Worm (Caenorhabditis elegans) whole organism, L3 larva: ENCODE measurements around the gene cdh-3.

Experiments
- R02D3.7 ChIP-seq: fragments of 150-350 bp; optimal IDR thresholded peaks from 2 replicates; lab custom pipeline; 2014; ENCODE audit warnings: missing biosample characterization, missing genetic modification characterization
- ZK546.5 ChIP-seq: sonication (generic microtip); optimal IDR thresholded peaks from 2 replicates; lab custom pipeline; 2017; ENCODE audit warnings: missing biosample characterization, missing genetic modification characterization
- aly-2 ChIP-seq: fragments of 150-350 bp; optimal IDR thresholded peaks from 2 replicates; lab custom pipeline; 2014; ENCODE audit warnings: missing biosample characterization, missing genetic modification characterization
- ama-1 ChIP-seq: fragments of 150-350 bp; optimal IDR thresholded peaks from 2 replicates; lab custom pipeline; 2018
- ceh-16 ChIP-seq: sonication (generic microtip); optimal IDR thresholded peaks from 2 replicates; lab custom pipeline; 2017; ENCODE audit warnings: missing biosample characterization, missing genetic modification characterization
- ceh-28 ChIP-seq: fragments of 150-350 bp; optimal IDR thresholded peaks from 2 replicates; lab custom pipeline; 2014; ENCODE audit warnings: missing biosample characterization, missing genetic modification reagents, missing genetic modification characterization
- ceh-82 ChIP-seq: fragments of 150-350 bp; optimal IDR thresholded peaks from 2 replicates; lab custom pipeline; 2014; ENCODE audit warnings: missing biosample characterization, missing genetic modification characterization
- daf-12 ChIP-seq: fragments of 150-350 bp; optimal IDR thresholded peaks from 2 replicates; lab custom pipeline; 2014; ENCODE audit warnings: missing biosample characterization, missing genetic modification reagents, missing genetic modification characterization
- egl-27 ChIP-seq: sonication (generic microtip); optimal IDR thresholded peaks from 4 replicates; lab custom pipeline; 2017; ENCODE audit warnings: missing biosample characterization, missing genetic modification reagents, missing genetic modification characterization
- egl-5 ChIP-seq: fragments of 150-350 bp; optimal IDR thresholded peaks from 2 replicates; lab custom pipeline; 2017; ENCODE audit warnings: missing biosample characterization, missing genetic modification reagents, missing genetic modification characterization, inconsistent platforms
- elt-2 ChIP-seq: sonication (generic microtip); optimal IDR thresholded peaks from 2 replicates; lab custom pipeline; 2016; ENCODE audit warnings: missing genetic modification reagents, mild to moderate bottlenecking, missing genetic modification characterization, missing compliant biosample characterization
- elt-3 ChIP-seq, 3 experiments: fragments of 150-350 bp in 1 of 3; sonication (generic microtip) in 2 of 3; optimal IDR thresholded peaks; 2 replicates in 2 of 3; 4 replicates in 1 of 3; lab custom pipeline; 2014 to 2017; ENCODE audit warnings: missing biosample characterization in 3 of 3, missing genetic modification characterization in 3 of 3
- eor-1 ChIP-seq, 2 experiments: fragments of 150-350 bp; optimal IDR thresholded peaks; 2 replicates each; lab custom pipeline; 2014 to 2018; ENCODE audit warnings: missing biosample characterization in 2 of 2, missing genetic modification characterization in 2 of 2
- fkh-10 ChIP-seq: sonication (generic microtip); optimal IDR thresholded peaks from 2 replicates; lab custom pipeline; 2017; ENCODE audit warnings: missing biosample characterization, missing genetic modification reagents, missing genetic modification characterization
- fkh-2 ChIP-seq: fragments of 150-350 bp; optimal IDR thresholded peaks from 2 replicates; lab custom pipeline; 2014; ENCODE audit warnings: missing biosample characterization, missing genetic modification reagents, missing genetic modification characterization
- hmg-11 ChIP-seq: sonication (generic microtip); optimal IDR thresholded peaks from 2 replicates; lab custom pipeline; 2016; ENCODE audit warnings: missing genetic modification characterization, missing compliant biosample characterization
- jun-1 ChIP-seq: fragments of 150-350 bp; optimal IDR thresholded peaks from 2 replicates; lab custom pipeline; 2014; ENCODE audit warnings: missing biosample characterization, missing genetic modification reagents, missing genetic modification characterization
- lin-15B ChIP-seq: fragments of 150-350 bp; optimal IDR thresholded peaks from 2 replicates; lab custom pipeline; 2014; ENCODE audit warnings: missing biosample characterization, missing genetic modification characterization
- lin-39 ChIP-seq: fragments of 150-350 bp; optimal IDR thresholded peaks from 2 replicates; lab custom pipeline; 2018; ENCODE audit warnings: missing biosample characterization, missing genetic modification reagents, missing genetic modification characterization
- lsy-12 ChIP-seq: sonication (generic microtip); optimal IDR thresholded peaks from 2 replicates; lab custom pipeline; 2016; ENCODE audit warnings: mild to moderate bottlenecking, missing genetic modification characterization, missing compliant biosample characterization
- mml-1 ChIP-seq: fragments of 150-350 bp; sonication (generic microtip); optimal IDR thresholded peaks from 3 replicates; lab custom pipeline; 2014; ENCODE audit warnings: missing biosample characterization, missing genetic modification characterization
- nfya-1 ChIP-seq: sonication (generic microtip); optimal IDR thresholded peaks from 2 replicates; lab custom pipeline; 2017; ENCODE audit warnings: missing genetic modification characterization, mild to moderate bottlenecking, missing compliant biosample characterization, antibody characterized with exemption, moderate library complexity; ENCODE audit not compliant: insufficient read depth
- nhr-11 ChIP-seq: fragments of 150-350 bp; optimal IDR thresholded peaks from 2 replicates; lab custom pipeline; 2014; ENCODE audit warnings: missing biosample characterization, missing genetic modification characterization
- nhr-12 ChIP-seq: fragments of 150-350 bp; optimal IDR thresholded peaks from 2 replicates; lab custom pipeline; 2014; ENCODE audit warnings: missing biosample characterization, missing genetic modification characterization
- nhr-23 ChIP-seq: fragments of 150-350 bp; optimal IDR thresholded peaks from 2 replicates; lab custom pipeline; 2014; ENCODE audit warnings: missing biosample characterization, missing genetic modification reagents, missing genetic modification characterization
- nhr-237 ChIP-seq: fragments of 150-350 bp; optimal IDR thresholded peaks from 2 replicates; lab custom pipeline; 2014; ENCODE audit warnings: missing biosample characterization, missing genetic modification characterization
- nhr-25 ChIP-seq: sonication (generic microtip); optimal IDR thresholded peaks from 2 replicates; lab custom pipeline; 2017; ENCODE audit warnings: missing biosample characterization, missing genetic modification characterization
- nhr-28 ChIP-seq: fragments of 150-350 bp; optimal IDR thresholded peaks from 2 replicates; lab custom pipeline; 2014; ENCODE audit warnings: missing biosample characterization, missing genetic modification characterization
- nhr-43 ChIP-seq: sonication (generic microtip); optimal IDR thresholded peaks from 2 replicates; lab custom pipeline; 2016; ENCODE audit warnings: mild to moderate bottlenecking, missing genetic modification characterization, missing compliant biosample characterization; ENCODE audit not compliant: poor library complexity, severe bottlenecking
- nhr-67 ChIP-seq: fragments of 150-350 bp; optimal IDR thresholded peaks from 2 replicates; lab custom pipeline; 2014; ENCODE audit warnings: missing biosample characterization, missing genetic modification characterization
- nhr-76 ChIP-seq: fragments of 150-350 bp; sonication (generic microtip); optimal IDR thresholded peaks from 5 replicates; lab custom pipeline; 2014; ENCODE audit warnings: missing biosample characterization, missing genetic modification characterization
- nhr-77 ChIP-seq: fragments of 150-350 bp; optimal IDR thresholded peaks from 2 replicates; lab custom pipeline; 2014; ENCODE audit warnings: missing biosample characterization, missing genetic modification characterization
- pha-4 ChIP-seq: fragments of 150-350 bp; optimal IDR thresholded peaks from 2 replicates; lab custom pipeline; 2014; ENCODE audit warnings: missing biosample characterization, missing genetic modification reagents, missing genetic modification characterization
- pqm-1 ChIP-seq: fragments of 150-350 bp; optimal IDR thresholded peaks from 2 replicates; lab custom pipeline; 2017; ENCODE audit warnings: missing biosample characterization, missing genetic modification characterization, inconsistent platforms
- skn-1 ChIP-seq: fragments of 150-350 bp; optimal IDR thresholded peaks from 2 replicates; lab custom pipeline; 2014; ENCODE audit warnings: missing biosample characterization, missing genetic modification characterization
- snpc-4 ChIP-seq: fragments of 150-350 bp; optimal IDR thresholded peaks from 2 replicates; lab custom pipeline; 2014; ENCODE audit warnings: missing biosample characterization, missing genetic modification characterization
- tbx-2 ChIP-seq: sonication (generic microtip); optimal IDR thresholded peaks from 2 replicates; lab custom pipeline; 2016; ENCODE audit warnings: mild to moderate bottlenecking, missing genetic modification characterization, missing compliant biosample characterization
- unc-39 ChIP-seq: sonication (generic microtip); optimal IDR thresholded peaks from 4 replicates; lab custom pipeline; 2017; ENCODE audit warnings: missing biosample characterization, missing genetic modification characterization
- unc-62 ChIP-seq: fragments of 150-350 bp; sonication (generic microtip); optimal IDR thresholded peaks from 4 replicates; lab custom pipeline; 2014; ENCODE audit warnings: missing biosample characterization, missing genetic modification reagents, missing genetic modification characterization
- ztf-4 ChIP-seq: fragments of 150-350 bp; optimal IDR thresholded peaks from 2 replicates; lab custom pipeline; 2014; ENCODE audit warnings: missing biosample characterization, missing genetic modification characterization

cdh-3 gene

ce11 chrIII:7720861-7721260 lies 33.4 kb downstream of the cdh-3 start (continued):
- TF ChIP-seq aly-2 (tag; lab: Kevin White, UChicago) = no peak
- no peak for TF ChIP-seq snpc-4
- TF ChIP-seq unc-62 (GFP tag; lab: Kevin White, UChicago) = no peak

- TF ChIP-seq hmg-11 (no peak), pha-4 (tag; lab: Kevin White, UChicago) (peak; percentile 57), nhr-67 (tag; lab: Kevin White, UChicago) (no peak), unc-62 (GFP tag; lab: Kevin White, UChicago) (no peak), egl-5 (no peak), ama-1 (lab: Kevin White, UChicago) (peak; percentile 36), lin-15B (tag; lab: Kevin White, UChicago) (no peak), nhr-23 (tag; lab: Kevin White, UChicago) (no peak)
These were observed 34.8 kb downstream of the cdh-3 start, which contains the start of gene ncl-1 for ce11 chrIII:7719364-7719936. ncl-1 (plus strand) TSS chrIII:7719729.

ce11 chrIII:7718318-7718717 lies 35.9 kb downstream of the cdh-3 start:
- TF ChIP-seq nhr-76 (tag; lab: Kevin White, UChicago) (peak; percentile 90), pqm-1 (peak; percentile 76), skn-1 (tag; lab: Kevin White, UChicago) (peak; percentile 3), jun-1 (tag; lab: Kevin White, UChicago) (peak; percentile 37), nhr-43 (tag; lab: Kevin White, UChicago) (peak; percentile 40), nhr-11 (tag; lab: Kevin White, UChicago) (no peak), lin-15B (tag; lab: Kevin White, UChicago) (peak; percentile 80), unc-62 (GFP tag; lab: Kevin White, UChicago) (peak; percentile 15), nhr-77 (no peak), nhr-25 (peak; percentile 64), nfya-1 (tag; lab: Kevin White, UChicago) (peak; percentile 76), egl-5 (peak; percentile 54), ztf-4 (tag; lab: Kevin White, UChicago) (no peak), R02D3.7 (tag; lab: Kevin White, UChicago) (peak; percentile 1), pha-4 (tag; lab: Kevin White, UChicago) (peak; percentile 87), snpc-4 (peak; percentile 81), lsy-12 (no peak), lin-39 (peak; percentile 27), elt-2 (tag; lab: Kevin White, UChicago) (peak; percentile 80), nhr-28 (no peak), nhr-23 (tag; lab: Kevin White, UChicago) (peak; percentile 86)
- TF ChIP-seq, all 47 proteins: peak for 16

ce11 chrIII:7716550-7716949 lies 37.7 kb downstream of the cdh-3 start:
- TF ChIP-seq ceh-28 (tag; lab: Kevin White, UChicago) (no peak), fkh-10 (GFP tag; lab: Kevin White, UChicago) (no peak), egl-5 (no peak), fkh-2 (no peak), ceh-82 (no peak), nhr-43 (tag; lab: Kevin White, UChicago) (no peak), tbx-2 (tag; lab: Kevin White, UChicago) (no peak), R02D3.7 (tag; lab: Kevin White, UChicago) (no peak), egl-27 (tag; lab: Kevin White, UChicago) (no peak)

ce11 chrIII:7711908-7712359 lies 42.3 kb downstream of the cdh-3 start, which contains the start of gene C03B8.3:
C03B8.3 (plus strand) TSS chrIII:7712309.
- TF ChIP-seq nhr-12 (tag; lab: Kevin White, UChicago) (no peak), lsy-12 (no peak), nhr-76 (tag; lab: Kevin White, UChicago) (no peak), ZK546.5 (tag; lab: Kevin White, UChicago) (no peak), tbx-2 (tag; lab: Kevin White, UChicago) (no peak), mml-1 (tag; lab: Kevin White, UChicago) (no peak), eor-1 (tag; optimal IDR thresholded peaks at IDR 0.05; lab: Kevin White, UChicago) (no peak), ztf-4 (tag; lab: Kevin White, UChicago) (no peak), lin-15B (tag; lab: Kevin White, UChicago) (peak; percentile 66), jun-1 (tag; lab: Kevin White, UChicago) (no peak), ceh-28 (tag; lab: Kevin White, UChicago) (no peak), unc-39 (tag; lab: Kevin White, UChicago) (no peak), nhr-77 (no peak), daf-12 (tag; lab: Kevin White, UChicago) (no peak), egl-5 (peak; percentile 12), pha-4 (tag; lab: Kevin White, UChicago) (peak; percentile 7), fkh-2 (no peak), aly-2 (tag; lab: Kevin White, UChicago) (no peak), nhr-67 (tag; lab: Kevin White, UChicago) (no peak), elt-2 (tag; lab: Kevin White, UChicago) (no peak), unc-62 (GFP tag; lab: Kevin White, UChicago) (no peak), nhr-43 (tag; lab: Kevin White, UChicago) (no peak), nhr-237 (tag; lab: Kevin White, UChicago) (no peak), ama-1 (lab: Kevin White, UChicago) (no peak), elt-3 (tag; optimal IDR thresholded peaks at IDR 0.05; lab: Kevin White, UChicago) (no peak), nfya-1 (tag; lab: Kevin White, UChicago) (peak; percentile 17), ceh-16 (tag; lab: Kevin White, UChicago) (no peak)
